Fruit fly (Drosophila melanogaster) whole organism, wandering third instar larva: ENCODE results near the gene Kaz.

ENCODE experiments used
- CG9705 ChIP-seq: fragments of 200-800 bp; sonication (Bioruptor generic); optimal IDR thresholded peaks from 2 replicates; lab custom pipeline; 2018; ENCODE audit warnings: missing biosample characterization, mild to moderate bottlenecking, missing genetic modification characterization
- CrebA ChIP-seq: fragments of 200-800 bp; sonication (Bioruptor generic); optimal IDR thresholded peaks from 2 replicates; lab custom pipeline; 2016; ENCODE audit warnings: missing biosample characterization, mild to moderate bottlenecking, missing genetic modification characterization, borderline replicate concordance
- Dfd ChIP-seq: fragments of >200 bp; optimal IDR thresholded peaks from 2 replicates; lab custom pipeline; 2017; ENCODE audit warnings: missing biosample characterization, missing genetic modification characterization
- Dif ChIP-seq: fragments of 200-275, 200-300 bp; sonication (Bioruptor generic); optimal IDR thresholded peaks from 2 replicates; lab custom pipeline; 2018; ENCODE audit warnings: missing biosample characterization, missing genetic modification characterization; ENCODE audit not compliant: partially characterized antibody
- HLH106 ChIP-seq: fragments of 200-800 bp; optimal IDR thresholded peaks from 3 replicates; lab custom pipeline; 2019; ENCODE audit warnings: missing biosample characterization, mild to moderate bottlenecking, missing genetic modification characterization, moderate library complexity
- Hnf4 ChIP-seq: fragments of 200-800 bp; sonication (Bioruptor generic); optimal IDR thresholded peaks from 2 replicates; lab custom pipeline; 2016; ENCODE audit warnings: missing biosample characterization, mild to moderate bottlenecking, missing genetic modification characterization
- Hr83 ChIP-seq: fragments of 200-300 bp; sonication (Bioruptor generic); optimal IDR thresholded peaks from 2 replicates; lab custom pipeline; 2016; ENCODE audit warnings: missing biosample characterization, mild to moderate bottlenecking, missing genetic modification characterization, moderate library complexity; ENCODE audit not compliant: poor library complexity, severe bottlenecking
- Mio ChIP-seq: sonication (Bioruptor generic); optimal IDR thresholded peaks from 2 replicates; lab custom pipeline; 2016; ENCODE audit warnings: missing biosample characterization, missing genetic modification characterization
- N ChIP-seq: fragments of >200 bp; optimal IDR thresholded peaks from 2 replicates; lab custom pipeline; 2018; ENCODE audit warnings: missing biosample characterization, missing external identifiers, missing genetic modification characterization
- Rel ChIP-seq, 2 experiments: fragments of 200-800 bp; sonication (Bioruptor generic) in 1 of 2; optimal IDR thresholded peaks; 2 replicates in 1 of 2; 3 replicates in 1 of 2; lab custom pipeline; 2016 to 2019; ENCODE audit warnings: mild to moderate bottlenecking in 2 of 2, missing biosample characterization in 2 of 2, missing genetic modification characterization in 2 of 2, moderate library complexity in 1 of 2
- Sp1 ChIP-seq: fragments of 200-800 bp; sonication (Bioruptor generic); optimal IDR thresholded peaks from 3 replicates; lab custom pipeline; 2019; ENCODE audit warnings: missing biosample characterization, mild to moderate bottlenecking, missing genetic modification characterization, moderate library complexity
- Vsx2 ChIP-seq: fragments of 200-300, 225-300 bp; sonication (Bioruptor generic); optimal IDR thresholded peaks from 2 replicates; lab custom pipeline; 2018; ENCODE audit warnings: missing biosample characterization, missing genetic modification characterization; ENCODE audit not compliant: partially characterized antibody
- br ChIP-seq: fragments of 200-800 bp; sonication (Bioruptor generic); optimal IDR thresholded peaks from 2 replicates; lab custom pipeline; 2016; ENCODE audit warnings: missing biosample characterization, missing genetic modification characterization
- brk ChIP-seq: fragments of 200-800 bp; sonication (Bioruptor generic); optimal IDR thresholded peaks from 2 replicates; lab custom pipeline; 2016; ENCODE audit warnings: missing biosample characterization, mild to moderate bottlenecking, missing genetic modification characterization
- dmrt93B ChIP-seq: fragments of 200-800 bp; sonication (Bioruptor generic); optimal IDR thresholded peaks from 2 replicates; lab custom pipeline; 2018; ENCODE audit warnings: missing biosample characterization, mild to moderate bottlenecking, missing genetic modification characterization
- dsf ChIP-seq: sonication (Bioruptor generic); optimal IDR thresholded peaks from 2 replicates; lab custom pipeline; 2016; ENCODE audit warnings: missing biosample characterization, missing genetic modification characterization, borderline replicate concordance
- fru ChIP-seq: fragments of 200-800 bp; sonication (Bioruptor generic); optimal IDR thresholded peaks from 3 replicates; lab custom pipeline; 2016; ENCODE audit warnings: missing biosample characterization, mild to moderate bottlenecking, missing genetic modification characterization
- h ChIP-seq: fragments of 200-800 bp; sonication (Bioruptor generic); optimal IDR thresholded peaks from 3 replicates; lab custom pipeline; 2016; ENCODE audit warnings: missing biosample characterization, mild to moderate bottlenecking, missing genetic modification characterization
- jim ChIP-seq: fragments of 175-275, 200-325 bp; sonication (Bioruptor generic); optimal IDR thresholded peaks from 2 replicates; lab custom pipeline; 2016; ENCODE audit warnings: missing biosample characterization, mild to moderate bottlenecking, missing genetic modification characterization
- pan ChIP-seq: fragments of >200 bp; optimal IDR thresholded peaks from 2 replicates; lab custom pipeline; 2017
- psq ChIP-seq: fragments of 200-800 bp; sonication (Bioruptor generic); optimal IDR thresholded peaks from 3 replicates; lab custom pipeline; 2017; ENCODE audit warnings: missing biosample characterization, mild to moderate bottlenecking, missing genetic modification characterization, moderate library complexity
- rgr ChIP-seq: fragments of 200-800 bp; sonication (Bioruptor generic); optimal IDR thresholded peaks from 3 replicates; lab custom pipeline; 2016; ENCODE audit warnings: missing biosample characterization, mild to moderate bottlenecking, missing genetic modification characterization
- tai ChIP-seq: sonication (Bioruptor generic); optimal IDR thresholded peaks from 2 replicates; lab custom pipeline; 2016; ENCODE audit warnings: missing biosample characterization, missing genetic modification characterization
- usp ChIP-seq: fragments of >200 bp; optimal IDR thresholded peaks from 2 replicates; lab custom pipeline; 2017; ENCODE audit warnings: missing biosample characterization, missing genetic modification characterization
- woc ChIP-seq: sonication (Bioruptor generic); optimal IDR thresholded peaks from 2 replicates; lab custom pipeline; 2016; ENCODE audit warnings: missing biosample characterization, mild to moderate bottlenecking, missing genetic modification characterization

The Kaz gene

DNA sequence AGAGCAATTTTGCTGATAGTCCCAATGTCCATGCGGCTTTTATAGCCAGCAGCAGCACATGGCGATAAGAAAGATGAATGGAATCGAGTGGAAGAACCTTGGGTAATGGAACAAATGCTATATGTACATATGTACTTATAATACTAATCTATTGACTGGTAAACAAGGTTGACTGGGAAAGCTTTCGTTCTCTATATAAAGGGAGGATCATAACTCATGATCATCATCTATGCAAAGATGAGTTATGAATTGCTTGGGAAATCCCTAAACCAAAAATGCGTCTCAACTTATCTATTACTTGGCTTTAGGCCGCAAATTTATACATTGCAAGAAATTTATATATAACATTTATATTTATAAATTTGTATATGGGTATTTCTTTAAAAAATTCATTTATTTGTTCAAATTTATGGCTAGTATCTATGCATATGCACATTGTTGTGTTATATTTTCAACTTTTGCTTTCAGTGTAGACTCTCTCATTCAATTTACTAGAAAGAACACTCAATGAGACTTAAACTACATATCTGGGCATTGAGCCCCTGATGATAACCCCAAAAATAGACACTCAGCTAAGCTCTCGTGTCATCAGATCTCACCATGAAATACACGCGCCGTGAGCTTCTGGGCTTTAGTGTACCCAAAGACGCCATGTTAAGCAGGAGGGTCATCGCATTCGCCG, 35.1 kb upstream of the Kaz start, which contains the start of the genes Srg1 and Elal:
TSS of gene Srg1 (minus strand) at position 14 of the 682 bp plus-strand sequence.
TSS of gene Elal (plus strand) at position 632 of the 682 bp plus-strand sequence.
- TF ChIP-seq Rel (GFP tag; optimal IDR thresholded peaks at IDR 0.05; lab: Kevin White, UChicago) = no peak
- TF ChIP-seq Rel (tag; optimal IDR thresholded peaks at IDR 0.05; lab: Kevin White, UChicago) = peak; percentile 73
- TF ChIP-seq brk (GFP tag; lab: Kevin White, UChicago) = no peak
- TF ChIP-seq Dif = no peak
- no peak for TF ChIP-seq pan (lab: Kevin White, UChicago)
- TF ChIP-seq fru = no peak
- no peak for TF ChIP-seq h
- TF ChIP-seq, all 38 proteins: peak for 1

DNA sequence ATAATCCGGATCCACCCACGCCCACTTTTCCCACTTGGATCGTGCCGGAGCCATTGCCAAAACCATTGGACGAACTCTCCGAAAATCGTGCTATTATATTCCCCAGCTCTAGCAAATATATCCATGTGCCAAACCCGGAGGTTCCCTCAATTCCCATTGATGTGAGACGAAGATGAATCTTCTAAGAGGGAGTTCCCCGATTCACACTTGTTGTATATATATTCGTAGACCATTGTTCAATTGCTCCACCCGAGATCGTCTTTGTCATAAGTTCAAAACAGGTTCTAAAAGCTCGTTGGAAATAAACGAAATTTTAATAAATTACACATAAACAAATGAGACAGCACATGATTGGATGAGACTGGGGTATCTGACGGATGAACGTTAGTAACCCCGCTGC, 34.1 kb upstream of the Kaz start:
- TF ChIP-seq Vsx2 (GFP tag; lab: Kevin White, UChicago) (no peak), Rel (GFP tag; optimal IDR thresholded peaks at IDR 0.05; lab: Kevin White, UChicago) (no peak), Rel (tag; optimal IDR thresholded peaks at IDR 0.05; lab: Kevin White, UChicago) (peak; percentile 96), Sp1 (no peak), jim (no peak), HLH106 (no peak), CrebA (GFP tag; lab: Kevin White, UChicago) (no peak)

DNA sequence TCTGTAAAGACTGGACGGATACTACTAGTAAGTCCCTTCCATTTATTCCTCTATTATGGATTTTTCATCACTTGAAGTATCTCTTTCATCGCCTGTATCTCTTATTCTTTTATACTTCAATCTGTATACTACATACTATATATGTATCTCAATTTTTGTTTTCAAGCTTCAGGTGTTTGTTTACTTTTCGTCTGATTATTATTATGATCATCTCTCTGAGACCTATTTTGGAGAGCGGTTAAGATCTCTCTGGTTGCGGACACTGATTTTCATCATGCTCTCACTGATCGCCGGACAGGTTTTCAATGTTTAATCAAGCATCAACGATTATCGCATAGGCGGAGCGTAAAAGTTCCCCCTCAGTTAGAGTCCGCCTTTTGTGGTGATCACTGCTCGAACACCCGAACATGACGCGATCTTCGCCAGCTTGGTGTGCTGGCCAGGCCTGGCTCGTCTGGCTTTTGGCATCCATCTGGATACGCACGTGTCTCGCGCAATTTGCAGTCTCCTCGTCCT, 32.9 kb upstream of the Kaz start, which contains the start of gene CG7016:
TSS of gene CG7016 (plus strand) at position 358 of the 516 bp plus-strand sequence.
- TF ChIP-seq Rel (GFP tag; optimal IDR thresholded peaks at IDR 0.05; lab: Kevin White, UChicago) = no peak
- TF ChIP-seq Rel (tag; optimal IDR thresholded peaks at IDR 0.05; lab: Kevin White, UChicago) = peak; percentile 93
- no peak for TF ChIP-seq psq
- no peak for TF ChIP-seq Mio

DNA sequence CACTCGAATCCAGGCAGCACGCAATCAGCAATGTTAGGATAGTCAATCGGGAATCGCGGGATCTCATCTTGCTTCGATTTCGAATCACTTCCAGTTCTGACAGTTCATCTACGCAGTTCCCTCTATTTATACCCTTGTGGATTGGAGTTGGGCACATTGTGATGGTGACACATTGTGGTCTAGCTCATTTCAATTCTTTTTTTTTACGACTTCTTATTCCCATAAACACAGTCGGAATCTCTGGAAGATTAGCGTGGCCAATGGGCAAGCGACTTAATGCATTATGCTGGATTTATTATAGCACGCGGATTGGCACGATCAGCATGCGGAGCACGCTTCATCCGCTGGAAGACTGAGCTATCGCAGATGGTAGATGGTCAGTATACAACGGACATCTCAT, 32.3 kb upstream of the Kaz start, which contains the start of gene CG13640:
TSS of gene CG13640 (minus strand) at position 101 of the 400 bp plus-strand sequence.
- TF ChIP-seq woc (no peak), N (GFP tag; lab: Kevin White, UChicago) (no peak), dsf (GFP tag; lab: Kevin White, UChicago) (no peak)

DNA sequence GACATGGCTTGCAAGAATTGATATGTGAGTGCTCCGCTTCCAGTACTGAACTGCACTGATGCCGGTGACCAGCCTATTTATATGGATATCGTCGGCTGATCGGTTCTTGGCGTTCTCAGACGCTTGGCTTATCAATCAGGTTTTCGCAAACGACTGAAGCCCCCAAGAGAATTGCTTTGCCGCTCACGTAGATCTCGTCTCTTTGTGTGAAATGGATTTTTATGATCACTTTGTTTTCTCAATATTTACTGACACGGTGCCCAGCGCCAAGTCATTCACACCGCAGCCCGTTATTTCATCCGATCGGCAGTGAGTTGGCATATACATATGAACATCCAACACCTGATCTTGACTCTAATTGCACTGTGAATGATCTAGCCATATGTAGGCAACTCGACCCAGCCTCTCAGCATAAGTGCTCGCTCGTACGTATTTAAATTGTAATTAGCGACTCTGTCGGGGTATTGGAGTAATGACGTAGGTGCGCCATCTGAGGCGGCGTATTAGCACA, 30.6 kb upstream of the Kaz start, which contains the start of gene CG13639:
TSS of gene CG13639 (minus strand) at position 51 of the 511 bp plus-strand sequence.
- TF ChIP-seq Dif (no peak), h (peak; percentile 11), psq (no peak), usp (GFP tag; lab: Kevin White, UChicago) (no peak)
- TF ChIP-seq, all 38 proteins: peak for 1

DNA sequence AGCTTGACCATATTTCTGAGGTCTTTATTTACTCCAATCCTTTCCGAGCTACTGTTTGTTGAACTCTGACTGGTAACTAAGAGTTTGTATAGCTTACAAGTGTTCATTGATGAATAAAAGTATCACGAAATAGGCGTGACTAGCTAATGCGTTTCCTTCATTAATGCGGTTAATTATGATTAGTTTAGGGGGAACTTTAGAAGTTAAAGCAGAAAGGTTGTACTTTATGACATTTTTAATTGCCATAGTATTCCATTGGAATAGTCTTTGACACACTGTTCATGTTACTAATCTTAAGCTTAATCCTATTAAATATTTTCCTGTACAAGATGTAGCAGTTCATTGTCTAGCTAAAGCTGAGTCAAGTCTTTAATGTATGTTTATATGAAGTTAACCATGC, 29.9 kb upstream of the Kaz start, which contains the start of gene ppk22:
TSS of gene ppk22 (minus strand) at position 101 of the 400 bp plus-strand sequence.
- TF ChIP-seq Hnf4 = no peak
- TF ChIP-seq CrebA (GFP tag; lab: Kevin White, UChicago) = no peak
- TF ChIP-seq Hr83 (GFP tag; lab: Kevin White, UChicago) = no peak
- no peak for TF ChIP-seq N (GFP tag; lab: Kevin White, UChicago)
- TF ChIP-seq br = no peak
- no peak for TF ChIP-seq rgr (GFP tag; lab: Kevin White, UChicago)
- no peak for TF ChIP-seq tai (GFP tag; lab: Kevin White, UChicago)
- no peak for TF ChIP-seq Vsx2 (GFP tag; lab: Kevin White, UChicago)
- TF ChIP-seq Dfd (GFP tag; lab: Kevin White, UChicago) = no peak
- TF ChIP-seq dsf (GFP tag; lab: Kevin White, UChicago) = no peak
- no peak for TF ChIP-seq CG9705 (GFP tag; lab: Kevin White, UChicago)
- no peak for TF ChIP-seq Dif

DNA sequence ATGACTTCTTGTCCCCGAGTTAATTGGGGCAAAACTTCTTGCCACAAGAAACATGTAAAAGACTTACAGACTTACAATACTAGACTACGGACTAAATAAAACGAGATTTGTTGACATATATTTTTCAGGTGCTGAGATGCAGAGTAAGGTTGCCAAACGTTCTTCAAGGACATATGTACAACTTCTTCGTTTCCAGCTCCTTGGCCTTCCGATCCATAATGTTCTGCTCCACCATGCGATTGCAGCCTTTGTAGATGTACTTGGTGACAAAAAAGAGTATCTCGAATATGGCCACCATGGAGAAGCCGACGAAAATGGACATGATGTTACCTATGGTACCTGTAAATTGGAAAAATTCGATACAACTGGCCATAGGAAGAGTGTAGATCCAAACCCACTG, 27.7 kb upstream of the Kaz start, which contains the start of gene CAH4:
TSS of gene CAH4 (minus strand) at position 101 of the 400 bp plus-strand sequence.
- TF ChIP-seq br = no peak
- TF ChIP-seq HLH106 = no peak
- no peak for TF ChIP-seq dmrt93B (GFP tag; lab: Kevin White, UChicago)
- TF ChIP-seq usp (GFP tag; lab: Kevin White, UChicago) = no peak
